Fruit fly (Drosophila melanogaster) whole organism, embryonic: ENCODE data around the gene HHEX.

ENCODE experiments used
- Atf6 ChIP-seq: fragments of 200-800 bp; sonication (Bioruptor generic); IDR thresholded peaks from 2 replicates; pipeline ENCODE4 v1.3.6; 2022; ENCODE audit warnings: missing biosample characterization, missing genetic modification characterization
- CG10462 ChIP-seq: fragments of 200-800 bp; sonication (Bioruptor generic); optimal IDR thresholded peaks from 2 replicates; lab custom pipeline; 2016; ENCODE audit warnings: missing biosample characterization, missing genetic modification characterization
- CG12219 ChIP-seq: fragments of 200-800 bp; sonication (Bioruptor generic); optimal IDR thresholded peaks from 3 replicates; lab custom pipeline; 2018; ENCODE audit warnings: missing biosample characterization, mild to moderate bottlenecking, missing genetic modification characterization
- CG13296 ChIP-seq: fragments of 200-800 bp; sonication (Bioruptor generic); optimal IDR thresholded peaks from 3 replicates; lab custom pipeline; 2018; ENCODE audit warnings: missing biosample characterization, mild to moderate bottlenecking, missing genetic modification characterization
- CG14014 ChIP-seq: fragments of 200-800 bp; sonication (Bioruptor generic); IDR thresholded peaks from 2 replicates; pipeline ENCODE4 v1.3.6; 2022; ENCODE audit warnings: missing biosample characterization, missing genetic modification characterization
- CG15011 ChIP-seq: fragments of 200-800 bp; sonication (Bioruptor generic); optimal IDR thresholded peaks from 3 replicates; lab custom pipeline; 2018; ENCODE audit warnings: missing biosample characterization, mild to moderate bottlenecking, missing genetic modification characterization
- CG17912 ChIP-seq: fragments of 200-800 bp; sonication (Bioruptor generic); optimal IDR thresholded peaks from 2 replicates; lab custom pipeline; 2018; ENCODE audit warnings: missing biosample characterization, mild to moderate bottlenecking, missing genetic modification characterization
- CG18262 ChIP-seq: fragments of 200-800 bp; optimal IDR thresholded peaks from 3 replicates; lab custom pipeline; 2019; ENCODE audit warnings: missing biosample characterization, mild to moderate bottlenecking, missing genetic modification characterization, moderate library complexity
- CG18599 ChIP-seq: fragments of 200-800 bp; sonication (Bioruptor generic); optimal IDR thresholded peaks from 3 replicates; lab custom pipeline; 2017; ENCODE audit warnings: missing biosample characterization, missing genetic modification characterization, mild to moderate bottlenecking, moderate library complexity, missing genetic modification reagents
- CG2712 ChIP-seq: fragments of 200-800 bp; optimal IDR thresholded peaks from 3 replicates; lab custom pipeline; 2019; ENCODE audit warnings: missing biosample characterization, mild to moderate bottlenecking, missing genetic modification characterization, moderate library complexity
- CG34376 ChIP-seq: fragments of 200-800 bp; sonication (Bioruptor generic); optimal IDR thresholded peaks from 2 replicates; lab custom pipeline; 2018; ENCODE audit warnings: missing biosample characterization, mild to moderate bottlenecking, missing genetic modification characterization
- CG5953 ChIP-seq: fragments of 200-800 bp; sonication (Bioruptor generic); IDR thresholded peaks from 2 replicates; pipeline ENCODE4 v1.3.6; 2022; ENCODE audit warnings: missing biosample characterization, missing genetic modification characterization
- CG8765 ChIP-seq: fragments of 200-800 bp; sonication (Bioruptor generic); IDR thresholded peaks from 2 replicates; pipeline ENCODE4 v1.3.6; 2022; ENCODE audit warnings: missing biosample characterization, missing genetic modification characterization
- CG8924 ChIP-seq: fragments of 200-800 bp; optimal IDR thresholded peaks from 3 replicates; lab custom pipeline; 2019; ENCODE audit warnings: missing biosample characterization, mild to moderate bottlenecking, missing genetic modification characterization, moderate library complexity
- Chrac-16 ChIP-seq: fragments of 200-800 bp; sonication (Bioruptor generic); optimal IDR thresholded peaks from 3 replicates; lab custom pipeline; 2016; ENCODE audit warnings: missing biosample characterization, missing genetic modification characterization
- D19B ChIP-seq: fragments of 200-800 bp; sonication (Bioruptor generic); optimal IDR thresholded peaks from 2 replicates; lab custom pipeline; 2017; ENCODE audit warnings: missing biosample characterization, mild to moderate bottlenecking, missing genetic modification characterization
- Deaf1 ChIP-seq: fragments of 200-800 bp; optimal IDR thresholded peaks from 3 replicates; lab custom pipeline; 2019; ENCODE audit warnings: missing biosample characterization, mild to moderate bottlenecking, missing genetic modification characterization, moderate library complexity
- Dp ChIP-seq: fragments of 200-800 bp; sonication (Bioruptor generic); optimal IDR thresholded peaks from 2 replicates; lab custom pipeline; 2018; ENCODE audit warnings: missing biosample characterization, mild to moderate bottlenecking, missing genetic modification characterization, moderate library complexity
- E2f2 ChIP-seq: fragments of 200-800 bp; sonication (Bioruptor generic); IDR thresholded peaks from 2 replicates; pipeline ENCODE4 v1.3.6; 2022; ENCODE audit warnings: missing biosample characterization, missing genetic modification characterization
- H15 ChIP-seq: fragments of 200-800 bp; sonication (Bioruptor generic); IDR thresholded peaks from 3 replicates; pipeline ENCODE4 v1.3.6; 2022; ENCODE audit warnings: missing biosample characterization, missing genetic modification characterization
- Hmx ChIP-seq: fragments of 200-800 bp; sonication (Bioruptor generic); optimal IDR thresholded peaks from 2 replicates; lab custom pipeline; 2016; ENCODE audit warnings: missing biosample characterization, missing genetic modification characterization
- Max ChIP-seq: fragments of 200-800 bp; sonication (Bioruptor generic); optimal IDR thresholded peaks from 2 replicates; lab custom pipeline; 2016; ENCODE audit warnings: missing biosample characterization, mild to moderate bottlenecking, missing genetic modification characterization
- NFAT ChIP-seq: fragments of 200-800 bp; sonication (Bioruptor generic); IDR thresholded peaks from 2 replicates; pipeline ENCODE4 v1.3.6; 2022; ENCODE audit warnings: missing biosample characterization, missing genetic modification characterization
- Nf-YA ChIP-seq: fragments of 200-800 bp; sonication (Bioruptor generic); IDR thresholded peaks from 2 replicates; pipeline ENCODE4 v1.3.6; 2022; ENCODE audit warnings: missing biosample characterization, missing genetic modification characterization
- Sry-δ ChIP-seq: fragments of 200-800 bp; sonication (Bioruptor generic); optimal IDR thresholded peaks from 2 replicates; lab custom pipeline; 2016; ENCODE audit warnings: missing biosample characterization, missing genetic modification characterization
- Stat92E ChIP-seq, 3 experiments: fragments of >200 bp in 2 of 3; fragments of 200-800 bp in 1 of 3; sonication (Bioruptor generic) in 1 of 3; optimal IDR thresholded peaks; 2 replicates each; lab custom pipeline; 2017 to 2019; ENCODE audit warnings: missing biosample characterization in 3 of 3, missing genetic modification characterization in 3 of 3, mild to moderate bottlenecking in 1 of 3, moderate library complexity in 1 of 3
- Tbp ChIP-seq: fragments of >200 bp; optimal IDR thresholded peaks from 2 replicates; lab custom pipeline; 2018; ENCODE audit warnings: missing biosample characterization, missing genetic modification characterization
- Xbp1 ChIP-seq: fragments of 200-800 bp; sonication (Bioruptor generic); optimal IDR thresholded peaks from 3 replicates; lab custom pipeline; 2016; ENCODE audit warnings: missing biosample characterization, mild to moderate bottlenecking, missing genetic modification characterization
- ab ChIP-seq: fragments of 200-800 bp; sonication (Bioruptor generic); optimal IDR thresholded peaks from 2 replicates; lab custom pipeline; 2016; ENCODE audit warnings: missing biosample characterization, missing genetic modification characterization
- abd-A ChIP-seq: fragments of 200-800 bp; sonication (Bioruptor generic); optimal IDR thresholded peaks from 3 replicates; lab custom pipeline; 2019; ENCODE audit warnings: missing biosample characterization, mild to moderate bottlenecking, missing genetic modification characterization, moderate library complexity
- az2 ChIP-seq: fragments of 200-800 bp; sonication (Bioruptor generic); optimal IDR thresholded peaks from 3 replicates; lab custom pipeline; 2016; ENCODE audit warnings: missing biosample characterization, missing genetic modification characterization
- crc ChIP-seq: fragments of 200-800 bp; sonication (Bioruptor generic); optimal IDR thresholded peaks from 2 replicates; lab custom pipeline; 2016; ENCODE audit warnings: missing biosample characterization, missing genetic modification characterization
- crol ChIP-seq: fragments of 200-800 bp; sonication (Bioruptor generic); IDR thresholded peaks from 2 replicates; pipeline ENCODE4 v1.3.6; 2022; ENCODE audit warnings: missing biosample characterization, missing genetic modification characterization
- ewg ChIP-seq: fragments of 200-800 bp; sonication (Bioruptor generic); optimal IDR thresholded peaks from 3 replicates; lab custom pipeline; 2017; ENCODE audit warnings: mild to moderate bottlenecking, missing biosample characterization, missing genetic modification reagents, missing genetic modification characterization
- gcm ChIP-seq: fragments of 200-800 bp; sonication (Bioruptor generic); optimal IDR thresholded peaks from 2 replicates; lab custom pipeline; 2019; ENCODE audit warnings: missing biosample characterization, mild to moderate bottlenecking, missing genetic modification characterization, moderate library complexity
- gfzf ChIP-seq: fragments of 200-800 bp; sonication (Bioruptor generic); optimal IDR thresholded peaks from 2 replicates; lab custom pipeline; 2016; ENCODE audit warnings: missing biosample characterization, mild to moderate bottlenecking, missing genetic modification characterization, moderate library complexity
- hbn ChIP-seq: fragments of 200-800 bp; sonication (Bioruptor generic); IDR thresholded peaks from 2 replicates; pipeline ENCODE4 v1.3.6; 2022; ENCODE audit warnings: missing biosample characterization, missing genetic modification characterization; ENCODE audit not compliant: partially characterized antibody
- insv ChIP-seq, 2 experiments: fragments of 200-800 bp; sonication (Bioruptor generic); optimal IDR thresholded peaks; 3 replicates each; lab custom pipeline; 2016 to 2018; ENCODE audit warnings: missing biosample characterization in 2 of 2, missing genetic modification characterization in 2 of 2
- lbe ChIP-seq: fragments of 200-800 bp; sonication (Bioruptor generic); optimal IDR thresholded peaks from 2 replicates; lab custom pipeline; 2016; ENCODE audit warnings: missing biosample characterization, mild to moderate bottlenecking, missing genetic modification characterization
- lov ChIP-seq, 2 experiments: fragments of 200-800 bp in 1 of 2; fragments of >200 bp in 1 of 2; sonication (Bioruptor generic) in 1 of 2; IDR thresholded peaks in 1 of 2; optimal IDR thresholded peaks in 1 of 2; 2 replicates in 1 of 2; 3 replicates in 1 of 2; pipeline versions ENCODE4 v1.3.6 to Lab custom; 2017 to 2022; ENCODE audit warnings: missing biosample characterization in 1 of 2, missing genetic modification characterization in 1 of 2
- ranshi ChIP-seq: fragments of 200-800 bp; sonication (Bioruptor generic); IDR thresholded peaks from 2 replicates; pipeline ENCODE4 v1.3.6; 2022; ENCODE audit warnings: missing biosample characterization, missing genetic modification characterization
- sc ChIP-seq, 3 experiments: fragments of >200 bp in 2 of 3; fragments of 200-800 bp in 1 of 3; sonication (Bioruptor generic) in 1 of 3; optimal IDR thresholded peaks; 2 replicates in 2 of 3; 3 replicates in 1 of 3; lab custom pipeline; 2017; ENCODE audit warnings: mild to moderate bottlenecking in 1 of 3, missing biosample characterization in 1 of 3, missing genetic modification characterization in 1 of 3, missing genetic modification reagents in 1 of 3
- schlank ChIP-seq: fragments of 200-800 bp; sonication (Bioruptor generic); optimal IDR thresholded peaks from 2 replicates; lab custom pipeline; 2018; ENCODE audit warnings: missing biosample characterization, mild to moderate bottlenecking, missing genetic modification characterization
- sens-2 ChIP-seq: fragments of 200-800 bp; sonication (Bioruptor generic); IDR thresholded peaks from 2 replicates; pipeline ENCODE4 v1.3.6; 2022; ENCODE audit warnings: missing biosample characterization, missing genetic modification characterization
- sisA ChIP-seq: fragments of 200-800 bp; sonication (Bioruptor generic); IDR thresholded peaks from 2 replicates; pipeline ENCODE4 v1.3.6; 2022; ENCODE audit warnings: missing biosample characterization, missing genetic modification characterization
- tna ChIP-seq: fragments of 200-800 bp; sonication (Bioruptor generic); IDR thresholded peaks from 2 replicates; pipeline ENCODE4 v1.3.6; 2022; ENCODE audit warnings: missing biosample characterization, missing genetic modification characterization; ENCODE audit not compliant: partially characterized antibody
- ttk ChIP-seq: fragments of 200-800 bp; sonication (Bioruptor generic); IDR thresholded peaks from 2 replicates; pipeline ENCODE4 v2.1.2; 2022; ENCODE audit warnings: missing biosample characterization, missing genetic modification characterization
- vvl ChIP-seq: fragments of 200-800 bp; sonication (Bioruptor generic); IDR thresholded peaks from 2 replicates; pipeline ENCODE4 v1.3.6; 2022; ENCODE audit warnings: missing biosample characterization, missing genetic modification characterization

HHEX gene

DNA sequence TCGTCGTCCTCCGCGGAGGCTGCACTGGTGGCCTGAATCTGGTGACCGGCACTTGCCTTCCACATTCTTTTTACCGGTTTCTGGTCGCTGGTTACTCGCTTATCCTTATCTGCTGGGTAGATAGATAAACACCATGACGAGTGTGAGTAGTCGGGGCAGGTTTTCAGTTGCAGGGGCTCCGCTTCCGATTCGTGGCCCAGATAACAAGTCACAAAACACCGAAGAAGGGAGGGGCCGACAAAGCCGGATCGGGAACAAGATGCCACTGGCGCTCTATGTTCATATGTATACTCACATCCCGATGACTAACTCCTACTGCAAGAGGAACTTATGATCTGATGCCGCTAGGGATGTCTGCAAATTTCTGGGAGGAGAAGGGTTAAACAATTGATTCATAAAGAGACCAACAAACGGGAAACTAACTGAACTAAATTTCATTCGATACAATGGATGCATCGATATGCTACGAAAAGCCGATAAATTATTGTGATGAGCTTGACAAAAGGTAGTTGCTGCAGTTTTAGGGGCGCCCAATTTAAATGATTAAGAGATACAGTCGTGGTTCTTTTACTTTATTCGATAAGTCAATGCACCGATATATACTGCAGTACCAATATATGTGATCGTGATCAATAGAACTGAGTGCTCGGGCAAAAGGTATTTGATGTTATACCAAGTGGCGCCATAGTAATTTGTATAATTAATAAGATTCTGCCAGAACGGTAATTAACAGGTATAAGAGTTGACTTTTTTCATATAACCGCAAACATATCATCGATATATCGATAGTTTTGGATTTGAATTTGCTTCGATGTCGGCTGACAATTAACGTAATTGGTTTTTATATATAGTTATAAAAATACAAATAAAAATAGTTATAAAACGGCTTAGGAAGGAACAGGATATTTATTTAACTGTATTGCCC is 16.5 kb downstream of the HHEX start, which contains the start of gene Cortactin (continued):
- no peak for TF ChIP-seq CG15011 (GFP tag; lab: Kevin White, UChicago)
- TF ChIP-seq E2f2 (GFP tag; lab: Robert Waterston, UW), result peak; percentile 99
- TF ChIP-seq CG10462 (GFP tag; lab: Kevin White, UChicago), result no peak
- TF ChIP-seq Stat92E (GFP tag; optimal IDR thresholded peaks at IDR 0.05; lab: Kevin White, UChicago), result no peak
- no peak for TF ChIP-seq lbe (GFP tag; lab: Kevin White, UChicago)
- no peak for TF ChIP-seq schlank (tag; lab: Kevin White, UChicago)
- no peak for TF ChIP-seq Xbp1 (GFP tag; lab: Kevin White, UChicago)
- peak; percentile 84 for TF ChIP-seq Sry-δ (GFP tag; lab: Kevin White, UChicago)
- TF ChIP-seq sens-2 (GFP tag; lab: Robert Waterston, UW), result no peak
- no peak for TF ChIP-seq ttk (GFP tag; lab: Robert Waterston, UW)
- peak; percentile 40; the same call in 1 of the 2 replicates for TF ChIP-seq NFAT (GFP tag; lab: Robert Waterston, UW)
- no peak for TF ChIP-seq sisA (GFP tag; lab: Robert Waterston, UW)
- TF ChIP-seq az2 (GFP tag; lab: Kevin White, UChicago), result no peak
- no peak for TF ChIP-seq insv (GFP tag; optimal IDR thresholded peaks at IDR 0.05; lab: Kevin White, UChicago)
- peak; percentile 81 for TF ChIP-seq hbn (GFP tag; lab: Robert Waterston, UW)
- peak; percentile 75 for TF ChIP-seq Deaf1
- peak; percentile 46 for TF ChIP-seq CG2712 (tag; lab: Kevin White, UChicago)
- TF ChIP-seq Tbp (GFP tag; lab: Kevin White, UChicago), result no peak
- no peak for TF ChIP-seq CG12219 (GFP tag; lab: Kevin White, UChicago)
- TF ChIP-seq sc (optimal IDR thresholded peaks at IDR 0.05; lab: Kevin White, UChicago), result no peak
- no peak for TF ChIP-seq sc (GFP tag; optimal IDR thresholded peaks at IDR 0.05; lab: Kevin White, UChicago)
- peak; percentile 68 for TF ChIP-seq CG34376
- TF ChIP-seq CG8765 (GFP tag; lab: Robert Waterston, UW), result no peak
- no peak for TF ChIP-seq ab (GFP tag; lab: Kevin White, UChicago)
- peak; percentile 34 for TF ChIP-seq CG17912 (GFP tag; lab: Kevin White, UChicago)
- no peak for TF ChIP-seq Chrac-16 (GFP tag; lab: Kevin White, UChicago)
- peak; percentile 91 for TF ChIP-seq tna
- no peak for TF ChIP-seq crc (GFP tag; lab: Kevin White, UChicago)
- TF ChIP-seq Dp (GFP tag; lab: Kevin White, UChicago), result peak; percentile 99
- TF ChIP-seq Hmx (GFP tag; lab: Kevin White, UChicago), result no peak
- no peak for TF ChIP-seq Max (GFP tag; lab: Kevin White, UChicago)
- TF ChIP-seq CG13296 (GFP tag; lab: Kevin White, UChicago), result no peak
- no peak for TF ChIP-seq ewg (GFP tag; lab: Kevin White, UChicago)
- TF ChIP-seq lov (optimal IDR thresholded peaks at IDR 0.05; lab: Kevin White, UChicago), result no peak
- no peak for TF ChIP-seq lov (GFP tag; IDR thresholded peaks at IDR 0.05; lab: Robert Waterston, UW)
- TF ChIP-seq Atf6 (GFP tag; lab: Robert Waterston, UW), result no peak
- no peak for TF ChIP-seq ranshi (GFP tag; lab: Robert Waterston, UW)
- TF ChIP-seq gfzf, result peak; percentile 63
- no peak for TF ChIP-seq CG18599 (GFP tag; lab: Kevin White, UChicago)
- no peak for TF ChIP-seq CG18262 (tag; lab: Kevin White, UChicago)
- no peak for TF ChIP-seq D19B
- no peak for TF ChIP-seq CG14014 (GFP tag; lab: Robert Waterston, UW)
- TF ChIP-seq CG5953 (GFP tag; lab: Robert Waterston, UW), result no peak
- peak; percentile 10 for TF ChIP-seq abd-A (tag; lab: Kevin White, UChicago)
- TF ChIP-seq crol (GFP tag; lab: Robert Waterston, UW), result no peak
- peak; percentile 65; the same call in 1 of the 2 replicates for TF ChIP-seq vvl (GFP tag; lab: Robert Waterston, UW)
- no peak for TF ChIP-seq Nf-YA (GFP tag; lab: Robert Waterston, UW)
- TF ChIP-seq H15 (GFP tag; lab: Robert Waterston, UW), result no peak
- no peak for TF ChIP-seq gcm (GFP tag; lab: Kevin White, UChicago)
- TF ChIP-seq CG8924 (tag; lab: Kevin White, UChicago), result no peak
